Worm (Caenorhabditis elegans) whole organism, L4 larva: ENCODE data around the gene rbx-1.
A peak's percentile ranks its signal among the peaks of the same experiment; 100 is the strongest.

ENCODE experiments used
- F10B5.3 ChIP-seq: sonication (generic microtip); optimal IDR thresholded peaks from 2 replicates; lab custom pipeline; 2016; ENCODE audit warnings: mild to moderate bottlenecking, missing genetic modification characterization, missing compliant biosample characterization
- T20F7.1 ChIP-seq: fragments of 200-800 bp; sonication (Bioruptor generic); optimal IDR thresholded peaks from 2 replicates; lab custom pipeline; 2018; ENCODE audit warnings: mild to moderate bottlenecking, missing genetic modification characterization, missing compliant biosample characterization
- T26A8.4 ChIP-seq: fragments of 200-800 bp; sonication (Bioruptor generic); IDR thresholded peaks from 2 replicates; pipeline ENCODE4 v1.3.6; 2022; ENCODE audit warnings: missing genetic modification characterization, missing compliant biosample characterization
- ZK337.2 ChIP-seq: fragments of 200-800 bp; sonication (Bioruptor generic); IDR thresholded peaks from 2 replicates; pipeline ENCODE4 v1.3.6; 2022; ENCODE audit warnings: missing genetic modification reagents, missing genetic modification characterization, missing compliant biosample characterization
- ZK546.5 ChIP-seq, 2 experiments: sonication (generic microtip); optimal IDR thresholded peaks; 2 replicates each; lab custom pipeline; 2017; ENCODE audit warnings: missing biosample characterization in 2 of 2, missing genetic modification characterization in 2 of 2
- aha-1 ChIP-seq: fragments of 150-350 bp; peaks from one replicate; lab custom pipeline; 2014; ENCODE audit warnings: missing biosample characterization, missing genetic modification characterization
- attf-4 ChIP-seq: sonication (generic microtip); optimal IDR thresholded peaks from 3 replicates; lab custom pipeline; 2017; ENCODE audit warnings: missing biosample characterization, missing genetic modification characterization
- ceh-20 ChIP-seq: fragments of 200-800 bp; sonication (Bioruptor generic); IDR thresholded peaks from 2 replicates; pipeline ENCODE4 v1.3.6; 2022; ENCODE audit warnings: missing genetic modification reagents, missing genetic modification characterization, missing compliant biosample characterization
- ceh-28 ChIP-seq: fragments of 150-350 bp; optimal IDR thresholded peaks from 2 replicates; lab custom pipeline; 2014; ENCODE audit warnings: missing biosample characterization, missing genetic modification reagents, missing genetic modification characterization
- ceh-62 ChIP-seq: sonication (generic microtip); optimal IDR thresholded peaks from 2 replicates; lab custom pipeline; 2017; ENCODE audit warnings: missing biosample characterization, missing genetic modification characterization
- ctbp-1 ChIP-seq: fragments of 200-800 bp; sonication (Bioruptor generic); IDR thresholded peaks from 2 replicates; pipeline ENCODE4 v1.3.6; 2022; ENCODE audit warnings: missing genetic modification reagents, missing genetic modification characterization, missing compliant biosample characterization
- daf-12 ChIP-seq: fragments of 150-350 bp; optimal IDR thresholded peaks from 2 replicates; lab custom pipeline; 2014; ENCODE audit warnings: missing biosample characterization, missing genetic modification reagents, missing genetic modification characterization
- daf-16 ChIP-seq, 3 experiments: sonication (generic microtip); optimal IDR thresholded peaks; 2 replicates each; lab custom pipeline; 2016 to 2017; ENCODE audit warnings: missing genetic modification characterization in 3 of 3, missing genetic modification reagents in 3 of 3, mild to moderate bottlenecking in 2 of 3, missing compliant biosample characterization in 2 of 3, missing biosample characterization in 1 of 3, moderate library complexity in 1 of 3
- daf-8 ChIP-seq: fragments of 200-800 bp; sonication (Bioruptor generic); IDR thresholded peaks from 2 replicates; pipeline ENCODE4 v1.3.6; 2022; ENCODE audit warnings: missing genetic modification characterization, missing compliant biosample characterization
- dmd-6 ChIP-seq: fragments of 200-800 bp; sonication (Bioruptor generic); IDR thresholded peaks from 2 replicates; pipeline ENCODE4 v1.3.6; 2022; ENCODE audit warnings: missing genetic modification reagents, missing genetic modification characterization, missing compliant biosample characterization
- dpl-1 ChIP-seq: fragments of 150-350 bp; optimal IDR thresholded peaks from 2 replicates; lab custom pipeline; 2014; ENCODE audit warnings: missing biosample characterization, missing genetic modification reagents, missing genetic modification characterization
- dve-1 ChIP-seq: sonication (generic microtip); optimal IDR thresholded peaks from 2 replicates; lab custom pipeline; 2017; ENCODE audit warnings: antibody characterized with exemption, mild to moderate bottlenecking, missing genetic modification characterization, missing compliant biosample characterization; ENCODE audit not compliant: insufficient read depth
- egl-27 ChIP-seq: sonication (generic microtip); optimal IDR thresholded peaks from 3 replicates; lab custom pipeline; 2017; ENCODE audit warnings: missing biosample characterization, missing genetic modification reagents, missing genetic modification characterization
- egl-43 ChIP-seq: fragments of 200-800 bp; sonication (Bioruptor generic); IDR thresholded peaks from 2 replicates; pipeline ENCODE4 v1.3.6; 2022; ENCODE audit warnings: missing genetic modification reagents, missing genetic modification characterization, missing compliant biosample characterization
- fkh-10 ChIP-seq: fragments of 150-350 bp; optimal IDR thresholded peaks from 2 replicates; lab custom pipeline; 2014; ENCODE audit warnings: missing biosample characterization, missing genetic modification reagents, missing genetic modification characterization
- hmg-1.1 ChIP-seq: fragments of 200-800 bp; sonication (Bioruptor generic); IDR thresholded peaks from 2 replicates; pipeline ENCODE4 v1.3.6; 2022; ENCODE audit warnings: missing genetic modification reagents, missing genetic modification characterization, missing compliant biosample characterization
- lin-29 ChIP-seq: fragments of 200-800 bp; sonication (Bioruptor generic); IDR thresholded peaks from 2 replicates; pipeline ENCODE4 v1.3.6; 2022; ENCODE audit warnings: missing genetic modification reagents, missing genetic modification characterization, missing compliant biosample characterization
- lin-38 ChIP-seq: fragments of 200-800 bp; sonication (Bioruptor generic); IDR thresholded peaks from 2 replicates; pipeline ENCODE4 v1.3.6; 2022; ENCODE audit warnings: missing genetic modification reagents, missing genetic modification characterization, missing compliant biosample characterization
- lsy-2 ChIP-seq, 2 experiments: fragments of 150-350 bp in 1 of 2; sonication (generic microtip) in 1 of 2; optimal IDR thresholded peaks; 2 replicates each; lab custom pipeline; 2014 to 2017; ENCODE audit warnings: missing biosample characterization in 2 of 2, missing genetic modification characterization in 2 of 2
- madf-5 ChIP-seq, 2 experiments: fragments of 200-800 bp; sonication (Bioruptor generic); IDR thresholded peaks; 2 replicates each; pipeline ENCODE4 v1.3.6; 2022; ENCODE audit warnings: missing compliant biosample characterization in 2 of 2, missing genetic modification characterization in 2 of 2
- madf-9 ChIP-seq: fragments of 200-800 bp; sonication (Bioruptor generic); conservative IDR thresholded peaks from 2 replicates; pipeline ENCODE4 v1.3.6; 2022; ENCODE audit warnings: missing genetic modification reagents, missing genetic modification characterization, missing compliant biosample characterization
- mep-1 ChIP-seq: fragments of 150-350 bp; sonication (generic microtip); optimal IDR thresholded peaks from 3 replicates; lab custom pipeline; 2014; ENCODE audit warnings: missing biosample characterization, missing genetic modification characterization
- nhr-111 ChIP-seq: fragments of 200-800 bp; sonication (Bioruptor generic); optimal IDR thresholded peaks from 2 replicates; lab custom pipeline; 2018; ENCODE audit warnings: mild to moderate bottlenecking, missing genetic modification characterization, missing compliant biosample characterization
- nhr-28 ChIP-seq: fragments of 150-350 bp; optimal IDR thresholded peaks from 2 replicates; lab custom pipeline; 2014; ENCODE audit warnings: missing biosample characterization, missing genetic modification characterization
- nhr-41 ChIP-seq: fragments of 200-800 bp; sonication (Bioruptor generic); IDR thresholded peaks from 2 replicates; pipeline ENCODE4 v1.3.6; 2022; ENCODE audit warnings: missing genetic modification reagents, missing genetic modification characterization, missing compliant biosample characterization
- nhr-77 ChIP-seq: fragments of 150-350 bp; optimal IDR thresholded peaks from 2 replicates; lab custom pipeline; 2014; ENCODE audit warnings: missing biosample characterization, missing genetic modification characterization
- pha-4 ChIP-seq, 2 experiments: fragments of 150-350 bp in 1 of 2; fragments of 200-800 bp in 1 of 2; sonication (Bioruptor generic) in 1 of 2; IDR thresholded peaks in 1 of 2; optimal IDR thresholded peaks in 1 of 2; 2 replicates each; pipeline versions ENCODE4 v1.3.6 to Lab custom; 2014 to 2022; ENCODE audit warnings: missing genetic modification characterization in 2 of 2, missing genetic modification reagents in 2 of 2, missing biosample characterization in 1 of 2, missing compliant biosample characterization in 1 of 2
- php-3 ChIP-seq: fragments of 200-800 bp; sonication (Bioruptor generic); IDR thresholded peaks from 2 replicates; pipeline ENCODE4 v1.3.6; 2022; ENCODE audit warnings: missing genetic modification reagents, missing genetic modification characterization, missing compliant biosample characterization
- pqm-1 ChIP-seq: sonication (generic microtip); optimal IDR thresholded peaks from 2 replicates; lab custom pipeline; 2017; ENCODE audit warnings: missing biosample characterization, missing genetic modification characterization
- set-16 ChIP-seq: fragments of 200-800 bp; sonication (Bioruptor generic); IDR thresholded peaks from 2 replicates; pipeline ENCODE4 v1.3.6; 2022; ENCODE audit warnings: missing genetic modification reagents, missing genetic modification characterization, missing compliant biosample characterization
- snpc-4 ChIP-seq: fragments of 150-350 bp; optimal IDR thresholded peaks from 2 replicates; lab custom pipeline; 2014; ENCODE audit warnings: missing biosample characterization, missing genetic modification characterization
- tag-97 ChIP-seq: fragments of 200-800 bp; sonication (Bioruptor generic); IDR thresholded peaks from 2 replicates; pipeline ENCODE4 v1.3.6; 2022; ENCODE audit warnings: missing genetic modification characterization, missing compliant biosample characterization
- unc-62 ChIP-seq, 3 experiments: fragments of 150-350 bp in 1 of 3; sonication (generic microtip); optimal IDR thresholded peaks in 2 of 3; peaks in 1 of 3; 1 replicate in 1 of 3; 2 replicates in 2 of 3; lab custom pipeline; 2014 to 2017; ENCODE audit warnings: missing biosample characterization in 3 of 3, missing genetic modification characterization in 3 of 3, missing genetic modification reagents in 3 of 3, missing genotype in 1 of 3
- zip-11 ChIP-seq: fragments of 200-800 bp; sonication (Bioruptor generic); IDR thresholded peaks from 2 replicates; pipeline ENCODE4 v1.3.6; 2022; ENCODE audit warnings: missing genetic modification characterization, missing compliant biosample characterization
- zip-2 ChIP-seq: fragments of 150-350 bp; optimal IDR thresholded peaks from 2 replicates; lab custom pipeline; 2014; ENCODE audit warnings: missing biosample characterization, missing genetic modification characterization

Gene rbx-1

DNA sequence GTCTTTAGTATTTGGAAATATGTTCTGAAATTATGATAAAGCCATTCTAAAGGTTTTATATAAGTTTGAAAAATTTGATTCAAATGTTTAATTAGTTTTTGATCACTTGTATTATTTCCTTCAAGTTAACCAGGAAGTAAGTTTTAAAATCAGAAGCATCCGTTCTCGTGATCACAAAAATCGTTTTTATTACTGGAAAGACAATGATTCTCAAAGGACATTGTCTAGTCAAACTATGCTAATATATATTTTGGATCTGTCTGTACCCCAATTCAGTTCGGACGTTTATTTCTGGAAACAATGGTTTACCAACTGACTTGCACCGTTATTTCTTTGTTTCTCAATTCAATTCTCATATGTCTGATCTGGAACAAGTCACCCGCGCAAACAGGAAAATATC lies 26.1 kb upstream of the rbx-1 start, which contains the start of gene str-188:
Gene str-188 (plus strand): TSS at position 301 of the 400 bp plus-strand sequence.
- TF ChIP-seq nhr-41 (no peak), ceh-28 (tag; lab: Kevin White, UChicago) (no peak), unc-62 (GFP tag; optimal IDR thresholded peaks at IDR 0.05 in 1 of 2; lab: Kevin White, UChicago) (no peak), unc-62 (tag; optimal IDR thresholded peaks at IDR 0.05; lab: Kevin White, UChicago) (no peak), pha-4 (GFP tag; IDR thresholded peaks at IDR 0.05; lab: Robert Waterston, UW) (no peak), pha-4 (tag; optimal IDR thresholded peaks at IDR 0.05; lab: Kevin White, UChicago) (no peak), attf-4 (no peak), hmg-1.1 (GFP tag; lab: Robert Waterston, UW) (no peak), nhr-111 (no peak), tag-97 (GFP tag; lab: Robert Waterston, UW) (no peak), lsy-2 (tag; optimal IDR thresholded peaks at IDR 0.05; lab: Kevin White, UChicago) (no peak), T26A8.4 (GFP tag; lab: Robert Waterston, UW) (no peak), egl-43 (GFP tag; lab: Robert Waterston, UW) (no peak), ceh-62 (tag; lab: Kevin White, UChicago) (no peak), daf-8 (GFP tag; lab: Robert Waterston, UW) (no peak), dpl-1 (GFP tag; lab: Kevin White, UChicago) (no peak), lin-38 (GFP tag; lab: Robert Waterston, UW) (no peak), F10B5.3 (tag; lab: Kevin White, UChicago) (no peak), daf-12 (no peak)

DNA sequence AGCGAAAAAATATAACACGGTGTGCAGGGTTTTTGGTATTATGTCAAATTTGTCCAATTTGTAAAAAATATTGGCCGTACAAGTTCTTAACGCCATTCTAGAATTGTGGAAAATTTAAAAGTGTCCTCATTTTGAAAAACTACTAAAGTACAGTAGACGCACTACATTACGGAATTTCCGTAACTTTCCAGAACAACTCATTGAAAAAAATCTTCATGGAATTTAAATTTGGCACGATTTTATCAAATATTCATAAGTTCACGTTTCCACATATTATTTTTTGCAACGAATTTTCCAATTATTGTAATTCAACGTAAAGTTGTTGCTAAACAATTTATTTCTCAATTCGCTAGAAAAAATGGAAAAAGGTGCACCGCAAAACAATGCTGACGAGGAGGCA lies 24.6 kb upstream of the rbx-1 start, which contains the start of gene F40F9.3:
Gene F40F9.3 (plus strand): TSS at position 301 of the 400 bp plus-strand sequence.
- TF ChIP-seq F10B5.3 (tag; lab: Kevin White, UChicago): no peak
- TF ChIP-seq egl-43 (GFP tag; lab: Robert Waterston, UW): no peak
- no peak for TF ChIP-seq lsy-2 (tag; optimal IDR thresholded peaks at IDR 0.05; lab: Kevin White, UChicago)
- no peak for TF ChIP-seq ZK546.5 (tag; optimal IDR thresholded peaks at IDR 0.05; lab: Kevin White, UChicago)
- no peak for TF ChIP-seq madf-9 (GFP tag; lab: Robert Waterston, UW)
- TF ChIP-seq ZK337.2 (GFP tag; lab: Robert Waterston, UW): no peak

DNA sequence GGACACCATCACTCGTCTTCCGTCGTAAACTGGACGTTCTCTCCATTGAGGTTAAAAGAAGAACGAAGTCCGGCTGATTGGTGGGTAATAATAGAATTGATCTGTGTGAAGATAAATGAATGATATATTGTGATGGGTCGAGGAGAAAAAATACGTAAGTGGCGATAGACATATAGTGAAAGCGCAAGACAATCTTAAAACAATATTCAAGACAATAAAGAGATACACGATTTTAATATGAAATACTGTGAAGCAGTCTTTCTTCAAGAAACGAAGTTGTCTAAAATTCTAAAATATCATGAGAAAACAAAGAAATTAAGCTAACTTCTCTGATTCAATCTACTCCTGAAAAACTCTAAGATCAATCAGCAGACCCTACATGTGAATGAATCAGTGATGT lies 23.2 kb upstream of the rbx-1 start, which contains the start of gene F40F9.10:
Gene F40F9.10 (minus strand): TSS at position 101 of the 400 bp plus-strand sequence.
- no peak for TF ChIP-seq ctbp-1
- TF ChIP-seq zip-11: no peak
- no peak for TF ChIP-seq egl-27 (tag; lab: Kevin White, UChicago)
- TF ChIP-seq T20F7.1 (GFP tag; lab: Kevin White, UChicago): no peak
- TF ChIP-seq zip-2 (tag; lab: Kevin White, UChicago): no peak
- no peak for TF ChIP-seq lsy-2 (tag; optimal IDR thresholded peaks at IDR 0.05; lab: Kevin White, UChicago)
- TF ChIP-seq snpc-4 (tag; lab: Kevin White, UChicago): no peak
- TF ChIP-seq set-16 (GFP tag; lab: Robert Waterston, UW): no peak
- no peak for TF ChIP-seq fkh-10 (GFP tag; lab: Kevin White, UChicago)
- TF ChIP-seq dmd-6 (GFP tag; lab: Robert Waterston, UW): no peak
- TF ChIP-seq ceh-20 (GFP tag; lab: Robert Waterston, UW): no peak
- TF ChIP-seq lin-29: no peak
- no peak for TF ChIP-seq unc-62 (GFP tag; optimal IDR thresholded peaks at IDR 0.05 in 1 of 2; lab: Kevin White, UChicago)
- no peak for TF ChIP-seq unc-62 (tag; optimal IDR thresholded peaks at IDR 0.05; lab: Kevin White, UChicago)

DNA sequence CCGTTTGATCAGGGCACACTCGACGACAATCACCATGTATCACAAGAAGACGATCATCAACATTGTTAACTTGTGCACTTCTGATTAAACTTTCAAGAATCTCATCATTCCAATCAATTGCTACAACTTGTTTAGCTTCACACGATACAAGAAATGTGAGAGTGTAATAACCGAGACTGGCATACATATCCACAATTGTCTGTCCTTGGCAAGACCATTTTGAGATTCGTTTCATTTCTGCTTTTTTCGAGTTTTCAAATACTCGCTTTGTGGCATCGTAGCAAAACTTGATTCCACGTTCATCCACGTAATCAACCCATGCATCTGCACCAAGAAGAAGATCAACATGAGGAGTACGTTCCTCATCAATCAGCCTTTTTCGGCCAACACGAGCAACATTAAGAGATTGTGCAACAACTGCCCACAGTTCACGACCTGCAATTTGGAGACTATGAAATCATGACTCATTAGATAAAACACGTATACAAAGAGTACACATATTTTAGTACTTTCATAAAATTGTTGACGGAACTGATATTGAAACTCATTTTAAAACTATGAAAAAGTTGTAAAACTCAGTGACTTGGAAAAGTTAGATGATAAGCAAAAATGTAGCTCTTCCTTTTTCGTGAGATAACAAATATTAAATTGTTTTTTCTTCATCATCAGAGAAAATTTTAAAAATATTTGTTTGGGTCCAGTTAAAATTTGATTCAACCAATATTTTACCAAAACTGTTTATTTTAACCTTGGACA lies 22.3 kb upstream of the rbx-1 start:
- peak; percentile 44 for TF ChIP-seq nhr-28 (tag; lab: Kevin White, UChicago)
- TF ChIP-seq daf-16 (GFP tag; optimal IDR thresholded peaks at IDR 0.05; lab: Kevin White, UChicago): no peak
- peak; percentile 37 for TF ChIP-seq daf-16 (tag; optimal IDR thresholded peaks at IDR 0.05; lab: Kevin White, UChicago)
- TF ChIP-seq nhr-77: peak; percentile 24
- peak; percentile 87 for TF ChIP-seq php-3 (GFP tag; lab: Robert Waterston, UW)
- TF ChIP-seq unc-62 (GFP tag; optimal IDR thresholded peaks at IDR 0.05 in 1 of 2; lab: Kevin White, UChicago): peak in 1 of 2 experiments; percentile 93
- no peak for TF ChIP-seq unc-62 (tag; optimal IDR thresholded peaks at IDR 0.05; lab: Kevin White, UChicago)
- peak; percentile 67 for TF ChIP-seq aha-1
- TF ChIP-seq madf-5 (GFP tag; IDR thresholded peaks at IDR 0.05; lab: Robert Waterston, UW): no peak
- no peak for TF ChIP-seq ZK337.2 (GFP tag; lab: Robert Waterston, UW)
- TF ChIP-seq pqm-1 (tag; lab: Kevin White, UChicago): peak; percentile 47
- TF ChIP-seq mep-1 (tag; lab: Kevin White, UChicago): no peak
- TF ChIP-seq snpc-4 (tag; lab: Kevin White, UChicago): no peak
- peak; percentile 33 for TF ChIP-seq dve-1 (tag; lab: Kevin White, UChicago)
